Fruit fly (Drosophila melanogaster): ENCODE measurements around the gene CG18178.

CG18178 gene

dm6 chr3L:9726707-9727106 lies 7.8 kb upstream of the CG18178 start, which contains the start of gene Naa60 (continued):
- TF ChIP-seq Eip74EF (GFP tag; optimal IDR thresholded peaks at IDR 0.05) = no peak
- no peak for TF ChIP-seq CG7357 (GFP tag; IDR thresholded peaks at IDR 0.05)
- no peak for TF ChIP-seq Blimp-1 (GFP tag; optimal IDR thresholded peaks at IDR 0.05)
- no peak for TF ChIP-seq CG18476 (GFP tag; optimal IDR thresholded peaks at IDR 0.05)
- TF ChIP-seq CG4854 (GFP tag; optimal IDR thresholded peaks at IDR 0.05) = no peak
- TF ChIP-seq CG10147 (GFP tag; optimal IDR thresholded peaks at IDR 0.05) = no peak
- TF ChIP-seq PHDP (tag; optimal IDR thresholded peaks at IDR 0.05) = no peak
- no peak for TF ChIP-seq CG11085 (GFP tag; IDR thresholded peaks at IDR 0.05)
- peak in 1 of 2 experiments; percentile 24 for TF ChIP-seq Pdp1 (GFP tag; optimal IDR thresholded peaks at IDR 0.05)
- no peak for TF ChIP-seq gce (GFP tag; IDR thresholded peaks at IDR 0.05)
- no peak for TF ChIP-seq GATAe (GFP tag; conservative IDR thresholded peaks at IDR 0.05)
- TF ChIP-seq klu (GFP tag; IDR thresholded peaks at IDR 0.05) = no peak
- TF ChIP-seq Kr (GFP tag; optimal IDR thresholded peaks at IDR 0.05) = no peak
- TF ChIP-seq pros (GFP tag; optimal IDR thresholded peaks at IDR 0.05) = no peak
- TF ChIP-seq inv (GFP tag; IDR thresholded peaks at IDR 0.05; ENCODE audit: partially characterized antibody) = peak; percentile 86
- no peak for TF ChIP-seq HmgD (GFP tag; optimal IDR thresholded peaks at IDR 0.05)
- TF ChIP-seq CG15696 (tag; optimal IDR thresholded peaks at IDR 0.05) = no peak
- TF ChIP-seq corto (GFP tag; optimal IDR thresholded peaks at IDR 0.05) = no peak
- TF ChIP-seq sima (GFP tag; optimal IDR thresholded peaks at IDR 0.05) = no peak
- TF ChIP-seq NC2β (GFP tag; optimal IDR thresholded peaks at IDR 0.05) = no peak
- TF ChIP-seq CG12236 (GFP tag; optimal IDR thresholded peaks at IDR 0.05) = no peak
- peak; percentile 49 for TF ChIP-seq sens (GFP tag)
- peak; percentile 90 for TF ChIP-seq hbn (GFP tag; IDR thresholded peaks at IDR 0.05; ENCODE audit: partially characterized antibody)
- TF ChIP-seq psq (GFP tag; optimal IDR thresholded peaks at IDR 0.05) = no peak
- peak; percentile 70 for TF ChIP-seq MESR4 (GFP tag; optimal IDR thresholded peaks at IDR 0.05)
- peak; percentile 82 for TF ChIP-seq CG14860 (GFP tag; IDR thresholded peaks at IDR 0.05; ENCODE audit: partially characterized antibody)
- no peak for TF ChIP-seq lov (optimal IDR thresholded peaks at IDR 0.05)
- TF ChIP-seq lov (GFP tag; IDR thresholded peaks at IDR 0.05) = no peak
- TF ChIP-seq HHEX (GFP tag; optimal IDR thresholded peaks at IDR 0.05) = no peak
- no peak for TF ChIP-seq ab (GFP tag; optimal IDR thresholded peaks at IDR 0.05)
- no peak for TF ChIP-seq cad (GFP tag; optimal IDR thresholded peaks at IDR 0.05)
- TF ChIP-seq tx (GFP tag; optimal IDR thresholded peaks at IDR 0.05) = no peak
- TF ChIP-seq Antp (GFP tag; optimal IDR thresholded peaks at IDR 0.05) = no peak
- TF ChIP-seq Hey (tag; optimal IDR thresholded peaks at IDR 0.05) = no peak
- no peak for TF ChIP-seq CG15011 (GFP tag; optimal IDR thresholded peaks at IDR 0.05)
- no peak for TF ChIP-seq salm (tag; optimal IDR thresholded peaks at IDR 0.05)
- TF ChIP-seq Sry-δ (GFP tag; optimal IDR thresholded peaks at IDR 0.05) = peak; percentile 85
- TF ChIP-seq Sin3A (optimal IDR thresholded peaks at IDR 0.05) = no peak
- no peak for TF ChIP-seq az2 (GFP tag; optimal IDR thresholded peaks at IDR 0.05)
- TF ChIP-seq CG13624 (GFP tag; optimal IDR thresholded peaks at IDR 0.05) = no peak
- TF ChIP-seq CG9727 (GFP tag; optimal IDR thresholded peaks at IDR 0.05) = no peak
- TF ChIP-seq CG34224 (GFP tag; IDR thresholded peaks at IDR 0.05; ENCODE audit: partially characterized antibody) = peak; percentile 93
- no peak for TF ChIP-seq CG12219 (GFP tag; optimal IDR thresholded peaks at IDR 0.05)
- no peak for TF ChIP-seq Hmx (GFP tag; optimal IDR thresholded peaks at IDR 0.05)
- TF ChIP-seq CG9437 (GFP tag; optimal IDR thresholded peaks at IDR 0.05) = no peak
- TF ChIP-seq C15 (GFP tag; IDR thresholded peaks at IDR 0.05) = no peak
- TF ChIP-seq CG12104 (GFP tag; optimal IDR thresholded peaks at IDR 0.05) = no peak
- no peak for TF ChIP-seq btn (GFP tag; optimal IDR thresholded peaks at IDR 0.05)
- TF ChIP-seq Vsx1 (GFP tag; optimal IDR thresholded peaks at IDR 0.05) = no peak
- TF ChIP-seq seq (GFP tag; IDR thresholded peaks at IDR 0.05) = no peak
- TF ChIP-seq dan (GFP tag; IDR thresholded peaks at IDR 0.05) = no peak
- TF ChIP-seq dimm (GFP tag; IDR thresholded peaks at IDR 0.05) = no peak

All from whole organism, embryonic.